Worm (Caenorhabditis elegans) whole organism, L2 larva: ENCODE measurements around the gene srh-298.

Experiments used
- C34F6.9 ChIP-seq: fragments of 150-350 bp; optimal IDR thresholded peaks from 2 replicates; lab custom pipeline; 2014; ENCODE audit warnings: missing biosample characterization, missing genetic modification characterization
- F13H6.1 ChIP-seq: sonication (generic microtip); optimal IDR thresholded peaks from 2 replicates; lab custom pipeline; 2016; ENCODE audit warnings: missing genetic modification characterization, missing compliant biosample characterization
- R02D3.7 ChIP-seq: fragments of 150-350 bp; optimal IDR thresholded peaks from 2 replicates; lab custom pipeline; 2014; ENCODE audit warnings: missing biosample characterization, missing genetic modification characterization
- Y55F3AM.14 ChIP-seq: fragments of 200-800 bp; sonication (Bioruptor generic); optimal IDR thresholded peaks from 2 replicates; lab custom pipeline; 2018; ENCODE audit warnings: mild to moderate bottlenecking, missing genetic modification characterization, missing compliant biosample characterization
- ZK546.5 ChIP-seq: sonication (generic microtip); optimal IDR thresholded peaks from 2 replicates; lab custom pipeline; 2017; ENCODE audit warnings: missing biosample characterization, missing genetic modification characterization
- alr-1 ChIP-seq: fragments of 150-350 bp; optimal IDR thresholded peaks from 2 replicates; lab custom pipeline; 2014; ENCODE audit warnings: missing biosample characterization, missing genetic modification characterization
- aly-2 ChIP-seq: fragments of 150-350 bp; optimal IDR thresholded peaks from 2 replicates; lab custom pipeline; 2014; ENCODE audit warnings: missing biosample characterization, missing genetic modification characterization
- ama-1 ChIP-seq: fragments of 150-350 bp; optimal IDR thresholded peaks from 2 replicates; lab custom pipeline; 2018; ENCODE audit warnings: inconsistent platforms
- blmp-1 ChIP-seq: sonication (generic microtip); optimal IDR thresholded peaks from 2 replicates; lab custom pipeline; 2017; ENCODE audit warnings: missing genetic modification characterization, mild to moderate bottlenecking, missing compliant biosample characterization, antibody characterized with exemption, moderate library complexity; ENCODE audit not compliant: insufficient read depth
- ceh-16 ChIP-seq: fragments of 150-350 bp; optimal IDR thresholded peaks from 2 replicates; lab custom pipeline; 2014; ENCODE audit warnings: missing biosample characterization, missing genetic modification characterization
- ceh-82 ChIP-seq: fragments of 150-350 bp; optimal IDR thresholded peaks from 2 replicates; lab custom pipeline; 2014; ENCODE audit warnings: missing biosample characterization, missing genetic modification characterization
- crh-2 ChIP-seq: sonication (generic microtip); optimal IDR thresholded peaks from 2 replicates; lab custom pipeline; 2017; ENCODE audit warnings: missing biosample characterization, missing genetic modification characterization
- dmd-4 ChIP-seq: sonication (generic microtip); optimal IDR thresholded peaks from 2 replicates; lab custom pipeline; 2017; ENCODE audit warnings: missing biosample characterization, missing genetic modification characterization
- elt-1 ChIP-seq: fragments of 150-350 bp; optimal IDR thresholded peaks from 2 replicates; lab custom pipeline; 2014; ENCODE audit warnings: missing biosample characterization, missing genetic modification characterization
- elt-3 ChIP-seq: sonication (generic microtip); optimal IDR thresholded peaks from 2 replicates; lab custom pipeline; 2017; ENCODE audit warnings: missing biosample characterization, missing genetic modification characterization
- fos-1 ChIP-seq: fragments of 150-350 bp; optimal IDR thresholded peaks from 2 replicates; lab custom pipeline; 2014; ENCODE audit warnings: missing biosample characterization, missing genetic modification characterization
- gmeb-1 ChIP-seq: fragments of 150-350 bp; optimal IDR thresholded peaks from 2 replicates; lab custom pipeline; 2014; ENCODE audit warnings: missing biosample characterization, missing genetic modification characterization
- lin-11 ChIP-seq: fragments of 150-350 bp; sonication (generic microtip); optimal IDR thresholded peaks from 2 replicates; lab custom pipeline; 2014; ENCODE audit warnings: missing biosample characterization, missing genetic modification characterization, inconsistent platforms, mixed read lengths
- lin-39 ChIP-seq: fragments of 150-350 bp; optimal IDR thresholded peaks from 2 replicates; lab custom pipeline; 2014; ENCODE audit warnings: missing biosample characterization, missing genetic modification reagents, missing genetic modification characterization
- lsy-2 ChIP-seq, 2 experiments: fragments of 150-350 bp in 1 of 2; sonication (generic microtip) in 1 of 2; optimal IDR thresholded peaks; 2 replicates each; lab custom pipeline; 2014 to 2017; ENCODE audit warnings: missing biosample characterization in 2 of 2, missing genetic modification characterization in 2 of 2
- mbf-1 ChIP-seq: sonication (generic microtip); optimal IDR thresholded peaks from 2 replicates; lab custom pipeline; 2017; ENCODE audit warnings: missing biosample characterization, missing genetic modification characterization
- nhr-10 ChIP-seq: sonication (generic microtip); optimal IDR thresholded peaks from 2 replicates; lab custom pipeline; 2017; ENCODE audit warnings: missing biosample characterization, missing genetic modification characterization
- nhr-11 ChIP-seq: fragments of 150-350 bp; optimal IDR thresholded peaks from 2 replicates; lab custom pipeline; 2014; ENCODE audit warnings: missing biosample characterization, missing genetic modification characterization
- nhr-12 ChIP-seq: fragments of 150-350 bp; optimal IDR thresholded peaks from 2 replicates; lab custom pipeline; 2014; ENCODE audit warnings: missing biosample characterization, missing genetic modification characterization
- nhr-129 ChIP-seq: fragments of 150-350 bp; optimal IDR thresholded peaks from 2 replicates; lab custom pipeline; 2014; ENCODE audit warnings: missing biosample characterization, missing genetic modification characterization
- nhr-21 ChIP-seq: fragments of 150-350 bp; optimal IDR thresholded peaks from 2 replicates; lab custom pipeline; 2014; ENCODE audit warnings: missing biosample characterization, missing genetic modification characterization
- nhr-237 ChIP-seq: fragments of 150-350 bp; optimal IDR thresholded peaks from 2 replicates; lab custom pipeline; 2014; ENCODE audit warnings: missing biosample characterization, missing genetic modification characterization
- nhr-25 ChIP-seq: fragments of 150-350 bp; sonication (generic microtip); optimal IDR thresholded peaks from 3 replicates; lab custom pipeline; 2014; ENCODE audit warnings: missing biosample characterization, missing genetic modification characterization
- nhr-77 ChIP-seq: fragments of 150-350 bp; optimal IDR thresholded peaks from 2 replicates; lab custom pipeline; 2014; ENCODE audit warnings: missing biosample characterization, missing genetic modification characterization
- peb-1 ChIP-seq: fragments of 150-350 bp; optimal IDR thresholded peaks from 2 replicates; lab custom pipeline; 2014; ENCODE audit warnings: missing biosample characterization, missing genetic modification characterization
- sem-4 ChIP-seq: fragments of 150-350 bp; optimal IDR thresholded peaks from 2 replicates; lab custom pipeline; 2014; ENCODE audit warnings: missing biosample characterization, missing genetic modification reagents, missing genetic modification characterization
- skn-1 ChIP-seq: sonication (generic microtip); optimal IDR thresholded peaks from 2 replicates; lab custom pipeline; 2017; ENCODE audit warnings: missing biosample characterization, missing genetic modification characterization
- sma-3 ChIP-seq: sonication (generic microtip); optimal IDR thresholded peaks from 2 replicates; lab custom pipeline; 2016; ENCODE audit warnings: missing genetic modification reagents, missing genetic modification characterization, missing compliant biosample characterization
- sma-9 ChIP-seq, 2 experiments: fragments of 150-350 bp in 1 of 2; sonication (generic microtip) in 1 of 2; optimal IDR thresholded peaks; 2 replicates each; lab custom pipeline; 2014 to 2016; ENCODE audit warnings: missing genetic modification characterization in 2 of 2, mild to moderate bottlenecking in 1 of 2, missing biosample characterization in 1 of 2, missing compliant biosample characterization in 1 of 2, missing genetic modification reagents in 1 of 2, moderate library complexity in 1 of 2
- snpc-4 ChIP-seq: fragments of 150-350 bp; optimal IDR thresholded peaks from 2 replicates; lab custom pipeline; 2014; ENCODE audit warnings: missing biosample characterization, missing genetic modification characterization
- unc-39 ChIP-seq: fragments of 150-350 bp; optimal IDR thresholded peaks from 2 replicates; lab custom pipeline; 2014; ENCODE audit warnings: missing biosample characterization, missing genetic modification characterization
- unc-62 ChIP-seq: fragments of 150-350 bp; optimal IDR thresholded peaks from 2 replicates; lab custom pipeline; 2014; ENCODE audit warnings: missing biosample characterization, missing genetic modification reagents, missing genetic modification characterization
- zag-1 ChIP-seq: fragments of 150-350 bp; optimal IDR thresholded peaks from 2 replicates; lab custom pipeline; 2014; ENCODE audit warnings: missing biosample characterization, missing genetic modification characterization
- ztf-1 ChIP-seq: fragments of 200-800 bp; sonication (Bioruptor generic); conservative IDR thresholded peaks from 2 replicates; pipeline ENCODE4 v1.3.6; 2022; ENCODE audit warnings: missing genetic modification characterization, missing compliant biosample characterization
- ztf-11 ChIP-seq: sonication (generic microtip); optimal IDR thresholded peaks from 2 replicates; lab custom pipeline; 2017; ENCODE audit warnings: missing biosample characterization, missing genetic modification characterization

Gene srh-298

ce11 chrV:17819704-17820103 is 1.0 kb downstream of the srh-298 start:
- TF ChIP-seq lsy-2 (tag; optimal IDR thresholded peaks at IDR 0.05; lab: Kevin White, UChicago), result no peak
- no peak for TF ChIP-seq crh-2 (tag; lab: Kevin White, UChicago)
- TF ChIP-seq unc-62 (GFP tag; lab: Kevin White, UChicago), result no peak
- no peak for TF ChIP-seq sem-4 (tag; lab: Kevin White, UChicago)
- TF ChIP-seq zag-1 (tag; lab: Kevin White, UChicago), result no peak
- TF ChIP-seq dmd-4 (tag; lab: Kevin White, UChicago), result no peak
- no peak for TF ChIP-seq lin-39
- TF ChIP-seq nhr-12 (tag; lab: Kevin White, UChicago), result no peak
- TF ChIP-seq nhr-11 (tag; lab: Kevin White, UChicago), result no peak
- TF ChIP-seq elt-3 (tag; lab: Kevin White, UChicago), result no peak
- TF ChIP-seq mbf-1 (tag; lab: Kevin White, UChicago), result no peak
- TF ChIP-seq lin-11, result no peak
- TF ChIP-seq ztf-1 (GFP tag; lab: Robert Waterston, UW), result no peak
- TF ChIP-seq ama-1 (lab: Kevin White, UChicago), result no peak
- no peak for TF ChIP-seq sma-9 (GFP tag; optimal IDR thresholded peaks at IDR 0.05; lab: Kevin White, UChicago)
- TF ChIP-seq sma-9 (tag; optimal IDR thresholded peaks at IDR 0.05; lab: Kevin White, UChicago), result no peak
- TF ChIP-seq elt-1 (tag; lab: Kevin White, UChicago), result no peak
- no peak for TF ChIP-seq R02D3.7 (tag; lab: Kevin White, UChicago)

ce11 chrV:17821805-17822204 is 3.1 kb downstream of the srh-298 start, which contains the start of gene srh-300:
TSS of gene srh-300 (plus strand) at chrV:17822105.
- TF ChIP-seq lin-39 (no peak), Y55F3AM.14 (no peak), F13H6.1 (no peak), crh-2 (tag; lab: Kevin White, UChicago) (no peak), skn-1 (tag; lab: Kevin White, UChicago) (no peak), R02D3.7 (tag; lab: Kevin White, UChicago) (no peak)

ce11 chrV:17824610-17825009 is 5.9 kb downstream of the srh-298 start, which contains the start of gene srh-301:
TSS of gene srh-301 (plus strand) at chrV:17824910.
- TF ChIP-seq blmp-1 (tag; lab: Kevin White, UChicago) (no peak), nhr-10 (tag; lab: Kevin White, UChicago) (no peak), ceh-16 (tag; lab: Kevin White, UChicago) (no peak), ZK546.5 (no peak), dmd-4 (tag; lab: Kevin White, UChicago) (no peak), zag-1 (tag; lab: Kevin White, UChicago) (no peak), nhr-25 (tag; lab: Kevin White, UChicago) (no peak), lin-39 (no peak), peb-1 (tag; lab: Kevin White, UChicago) (no peak), crh-2 (tag; lab: Kevin White, UChicago) (no peak), ceh-82 (tag; lab: Kevin White, UChicago) (no peak)
- TF ChIP-seq, all 48 proteins: peak for 0

- no peak for TF ChIP-seq C34F6.9 (tag; lab: Kevin White, UChicago)
- TF ChIP-seq nhr-10 (tag; lab: Kevin White, UChicago), result no peak
- no peak for TF ChIP-seq snpc-4
- no peak for TF ChIP-seq unc-39 (tag; lab: Kevin White, UChicago)
- no peak for TF ChIP-seq ceh-82 (tag; lab: Kevin White, UChicago)
- no peak for TF ChIP-seq alr-1
- TF ChIP-seq sma-9 (GFP tag; optimal IDR thresholded peaks at IDR 0.05; lab: Kevin White, UChicago), result no peak
- no peak for TF ChIP-seq sma-9 (tag; optimal IDR thresholded peaks at IDR 0.05; lab: Kevin White, UChicago)
Measured at ce11 chrV:17828310-17828709, 9.6 kb downstream of the srh-298 start, which contains the start of gene srh-304. TSS of gene srh-304 (plus strand) at chrV:17828610.

DNA sequence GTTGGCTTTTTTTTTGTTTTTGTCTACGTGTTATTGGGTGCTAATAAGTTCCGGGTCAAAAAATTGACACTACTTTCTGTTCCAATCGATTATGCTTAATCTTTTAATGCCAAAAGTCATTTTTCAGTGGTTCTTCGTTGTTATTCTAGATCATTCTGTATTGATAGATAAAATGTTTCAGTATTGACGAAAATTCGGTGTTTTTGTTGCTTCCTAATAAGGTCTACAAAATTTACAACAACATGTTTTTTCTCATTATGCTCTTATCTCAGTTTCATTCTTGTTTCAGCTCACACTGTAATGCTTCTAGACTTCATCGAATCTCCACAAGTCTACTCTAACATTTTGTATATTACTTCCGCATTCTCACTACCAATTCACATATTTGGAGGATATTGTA is 12.7 kb downstream of the srh-298 start, which contains the start of gene srh-303:
Gene srh-303 (plus strand): TSS at position 301 of the 400 bp plus-strand sequence.
- TF ChIP-seq unc-62 (GFP tag; lab: Kevin White, UChicago) (no peak), ceh-82 (tag; lab: Kevin White, UChicago) (no peak)

DNA sequence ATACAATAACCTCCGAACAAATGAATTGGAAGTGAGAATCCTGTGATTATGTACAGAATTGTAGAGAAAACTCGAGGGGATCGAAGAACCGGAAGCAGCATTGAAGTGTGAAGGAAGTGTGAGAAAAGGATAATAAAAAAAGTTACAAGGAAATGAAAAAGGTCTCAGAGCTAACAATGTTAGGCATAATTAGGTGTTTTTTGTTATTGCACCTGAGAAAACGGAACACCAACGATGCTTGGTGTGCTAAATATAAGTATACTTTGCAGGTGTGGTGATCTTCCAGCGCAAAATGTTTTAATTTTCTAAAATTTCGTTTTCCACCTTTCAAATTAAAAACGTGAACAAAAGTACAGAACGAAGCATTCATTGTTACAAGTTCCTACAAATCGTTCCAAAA is 25.4 kb downstream of the srh-298 start, which contains the start of gene srh-286:
Gene srh-286 (minus strand): TSS at position 101 of the 400 bp plus-strand sequence.
- TF ChIP-seq aly-2, result no peak
- no peak for TF ChIP-seq peb-1 (tag; lab: Kevin White, UChicago)
- TF ChIP-seq fos-1 (tag; lab: Kevin White, UChicago), result no peak
- TF ChIP-seq nhr-237, result no peak
- TF ChIP-seq sma-3, result no peak
- TF ChIP-seq Y55F3AM.14, result no peak
- TF ChIP-seq alr-1, result no peak
- no peak for TF ChIP-seq ztf-11 (tag; lab: Kevin White, UChicago)
- TF ChIP-seq nhr-25 (tag; lab: Kevin White, UChicago), result no peak
- TF ChIP-seq mbf-1 (tag; lab: Kevin White, UChicago), result no peak
- TF ChIP-seq nhr-77 (tag; lab: Kevin White, UChicago), result no peak
- TF ChIP-seq R02D3.7 (tag; lab: Kevin White, UChicago), result no peak
- TF ChIP-seq F13H6.1, result no peak
- no peak for TF ChIP-seq gmeb-1 (tag; lab: Kevin White, UChicago)
- TF ChIP-seq nhr-21, result no peak
- TF ChIP-seq nhr-129, result no peak
